Worm (Caenorhabditis elegans): ENCODE results near the gene frpr-14.

ce11 chrII:667864-668263, 17.1 kb downstream of the frpr-14 start:
- TF ChIP-seq pha-4 (tag; optimal IDR thresholded peaks at IDR 0.05) = no peak
- no peak for TF ChIP-seq lsy-2 (tag; optimal IDR thresholded peaks at IDR 0.05)
- no peak for TF ChIP-seq lin-32 (GFP tag; optimal IDR thresholded peaks at IDR 0.05)
- no peak for TF ChIP-seq sem-2 (GFP tag; optimal IDR thresholded peaks at IDR 0.05)
- TF ChIP-seq lin-13 (tag; optimal IDR thresholded peaks at IDR 0.05) = no peak
- no peak for TF ChIP-seq unc-62 (GFP tag; optimal IDR thresholded peaks at IDR 0.05)
- TF ChIP-seq mep-1 (tag; optimal IDR thresholded peaks at IDR 0.05) = no peak
- TF ChIP-seq unc-120 (tag; optimal IDR thresholded peaks at IDR 0.05; ENCODE audit: poor library complexity, severe bottlenecking) = no peak
- TF ChIP-seq zip-8 (tag; optimal IDR thresholded peaks at IDR 0.05) = no peak
- no peak for TF ChIP-seq nhr-76 (tag; optimal IDR thresholded peaks at IDR 0.05)

All from whole organism, mixed stage, embryonic.